Fruit fly (Drosophila melanogaster) whole organism, embryonic: ENCODE measurements around the gene Sgs5bis.

Experiments used
- Blimp-1 ChIP-seq: fragments of 200-800 bp; sonication (Bioruptor generic); optimal IDR thresholded peaks from 3 replicates; lab custom pipeline; 2018; ENCODE audit warnings: missing biosample characterization, missing genetic modification characterization, mild to moderate bottlenecking, moderate library complexity, missing genetic modification reagents
- CG10979 ChIP-seq: fragments of 200-800 bp; sonication (Bioruptor generic); optimal IDR thresholded peaks from 2 replicates; lab custom pipeline; 2018; ENCODE audit warnings: missing biosample characterization, mild to moderate bottlenecking, missing genetic modification characterization, moderate library complexity
- CG11504 ChIP-seq: fragments of 200-800 bp; sonication (Bioruptor generic); optimal IDR thresholded peaks from 3 replicates; lab custom pipeline; 2019; ENCODE audit warnings: missing biosample characterization, mild to moderate bottlenecking, missing genetic modification characterization, moderate library complexity
- CG12219 ChIP-seq: fragments of 200-800 bp; sonication (Bioruptor generic); optimal IDR thresholded peaks from 3 replicates; lab custom pipeline; 2018; ENCODE audit warnings: missing biosample characterization, mild to moderate bottlenecking, missing genetic modification characterization
- CG12391 ChIP-seq: fragments of 200-800 bp; sonication (Bioruptor generic); optimal IDR thresholded peaks from 3 replicates; lab custom pipeline; 2018; ENCODE audit warnings: missing biosample characterization, mild to moderate bottlenecking, missing genetic modification characterization, moderate library complexity
- CG15479 ChIP-seq: fragments of 200-800 bp; sonication (Bioruptor generic); optimal IDR thresholded peaks from 3 replicates; lab custom pipeline; 2019; ENCODE audit warnings: missing biosample characterization, mild to moderate bottlenecking, missing genetic modification characterization, moderate library complexity
- CG1792 ChIP-seq: fragments of 200-800 bp; sonication (Bioruptor generic); optimal IDR thresholded peaks from 2 replicates; lab custom pipeline; 2016; ENCODE audit warnings: missing biosample characterization, missing genetic modification characterization
- CG18764 ChIP-seq: fragments of 200-800 bp; sonication (Bioruptor generic); optimal IDR thresholded peaks from 3 replicates; lab custom pipeline; 2016; ENCODE audit warnings: missing biosample characterization, missing genetic modification characterization
- CG2199 ChIP-seq: fragments of 200-800 bp; sonication (Bioruptor generic); IDR thresholded peaks from 3 replicates; pipeline ENCODE4 v1.3.6; 2022; ENCODE audit warnings: missing biosample characterization, missing genetic modification characterization
- CG2712 ChIP-seq: fragments of 200-800 bp; optimal IDR thresholded peaks from 3 replicates; lab custom pipeline; 2019; ENCODE audit warnings: missing biosample characterization, mild to moderate bottlenecking, missing genetic modification characterization, moderate library complexity
- CG30403 ChIP-seq: fragments of 200-800 bp; sonication (Bioruptor generic); optimal IDR thresholded peaks from 3 replicates; lab custom pipeline; 2016; ENCODE audit warnings: missing biosample characterization, missing genetic modification characterization
- CG3163 ChIP-seq: fragments of 200-800 bp; sonication (Bioruptor generic); optimal IDR thresholded peaks from 3 replicates; lab custom pipeline; 2016; ENCODE audit warnings: missing biosample characterization, missing genetic modification characterization
- CG3726 ChIP-seq: fragments of 200-800 bp; sonication (Bioruptor generic); IDR thresholded peaks from 3 replicates; pipeline ENCODE4, ENCODE4 v1.3.6; 2022; ENCODE audit warnings: missing biosample characterization, missing genetic modification characterization
- CG6683 ChIP-seq: fragments of 200-800 bp; sonication (Bioruptor generic); optimal IDR thresholded peaks from 2 replicates; lab custom pipeline; 2017; ENCODE audit warnings: missing biosample characterization, mild to moderate bottlenecking, missing genetic modification characterization, missing genetic modification reagents
- CG8478 ChIP-seq: fragments of >200 bp; optimal IDR thresholded peaks from 2 replicates; lab custom pipeline; 2018
- CG8924 ChIP-seq: fragments of 200-800 bp; optimal IDR thresholded peaks from 3 replicates; lab custom pipeline; 2019; ENCODE audit warnings: missing biosample characterization, mild to moderate bottlenecking, missing genetic modification characterization, moderate library complexity
- CG8944 ChIP-seq: fragments of 200-800 bp; sonication (Bioruptor generic); optimal IDR thresholded peaks from 3 replicates; lab custom pipeline; 2016; ENCODE audit warnings: missing biosample characterization, missing genetic modification characterization
- CG9215 ChIP-seq: fragments of 200-800 bp; sonication (Bioruptor generic); IDR thresholded peaks from 2 replicates; pipeline ENCODE4 v1.3.6; 2022; ENCODE audit warnings: missing biosample characterization, missing genetic modification characterization
- CG9727 ChIP-seq: fragments of 200-800 bp; sonication (Bioruptor generic); optimal IDR thresholded peaks from 3 replicates; lab custom pipeline; 2017; ENCODE audit warnings: missing biosample characterization, mild to moderate bottlenecking, missing genetic modification characterization
- CG9932 ChIP-seq: fragments of 200-800 bp; sonication (Bioruptor generic); IDR thresholded peaks from 2 replicates; pipeline ENCODE4 v1.3.6; 2022; ENCODE audit warnings: missing biosample characterization, missing genetic modification characterization
- Dll ChIP-seq: fragments of 200-800 bp; sonication (Bioruptor generic); IDR thresholded peaks from 4 replicates; pipeline ENCODE4 v1.3.6; 2022; ENCODE audit warnings: missing biosample characterization, missing genetic modification characterization; ENCODE audit not compliant: partially characterized antibody
- Dp ChIP-seq: fragments of 200-800 bp; sonication (Bioruptor generic); optimal IDR thresholded peaks from 2 replicates; lab custom pipeline; 2018; ENCODE audit warnings: missing biosample characterization, mild to moderate bottlenecking, missing genetic modification characterization, moderate library complexity
- Elba2 ChIP-seq: fragments of 200-800 bp; sonication (Bioruptor generic); optimal IDR thresholded peaks from 3 replicates; lab custom pipeline; 2016; ENCODE audit warnings: missing biosample characterization, missing genetic modification characterization
- Fer1 ChIP-seq: fragments of 200-800 bp; sonication (Bioruptor generic); optimal IDR thresholded peaks from 2 replicates; lab custom pipeline; 2017; ENCODE audit warnings: missing biosample characterization, mild to moderate bottlenecking, missing genetic modification characterization
- NC2α ChIP-seq: fragments of 200-800 bp; sonication (Bioruptor generic); optimal IDR thresholded peaks from 2 replicates; lab custom pipeline; 2016; ENCODE audit warnings: missing biosample characterization, missing genetic modification characterization
- Oli ChIP-seq: fragments of 200-800 bp; sonication (Bioruptor generic); optimal IDR thresholded peaks from 2 replicates; lab custom pipeline; 2018; ENCODE audit warnings: missing biosample characterization, mild to moderate bottlenecking, missing genetic modification characterization, moderate library complexity
- Sry-β ChIP-seq: fragments of 200-800 bp; sonication (Bioruptor generic); optimal IDR thresholded peaks from 2 replicates; lab custom pipeline; 2018; ENCODE audit warnings: missing biosample characterization, mild to moderate bottlenecking, missing genetic modification characterization, moderate library complexity
- Vsx1 ChIP-seq: fragments of 200-800 bp; sonication (Bioruptor generic); optimal IDR thresholded peaks from 2 replicates; lab custom pipeline; 2017; ENCODE audit warnings: missing biosample characterization, mild to moderate bottlenecking, missing genetic modification characterization, missing genetic modification reagents
- YL-1 ChIP-seq: fragments of 200-800 bp; sonication (Bioruptor generic); optimal IDR thresholded peaks from 3 replicates; lab custom pipeline; 2017; ENCODE audit warnings: missing biosample characterization, mild to moderate bottlenecking, missing genetic modification characterization
- ab ChIP-seq: fragments of 200-800 bp; sonication (Bioruptor generic); optimal IDR thresholded peaks from 2 replicates; lab custom pipeline; 2016; ENCODE audit warnings: missing biosample characterization, missing genetic modification characterization
- cg ChIP-seq: fragments of 200-800 bp; sonication (Bioruptor generic); optimal IDR thresholded peaks from 3 replicates; lab custom pipeline; 2019; ENCODE audit warnings: missing biosample characterization, mild to moderate bottlenecking, missing genetic modification characterization, moderate library complexity
- crc ChIP-seq: fragments of 200-800 bp; sonication (Bioruptor generic); optimal IDR thresholded peaks from 2 replicates; lab custom pipeline; 2016; ENCODE audit warnings: missing biosample characterization, missing genetic modification characterization
- crp ChIP-seq, 2 experiments: fragments of 200-800 bp; sonication (Bioruptor generic); optimal IDR thresholded peaks; 2 replicates in 1 of 2; 3 replicates in 1 of 2; lab custom pipeline; 2017; ENCODE audit warnings: missing biosample characterization in 2 of 2, missing genetic modification characterization in 2 of 2, mild to moderate bottlenecking in 1 of 2, moderate library complexity in 1 of 2
- exex ChIP-seq: fragments of 200-800 bp; sonication (Bioruptor generic); optimal IDR thresholded peaks from 4 replicates; lab custom pipeline; 2018; ENCODE audit warnings: missing biosample characterization, mild to moderate bottlenecking, missing genetic modification characterization, moderate library complexity
- lab ChIP-seq: fragments of 200-800 bp; sonication (Bioruptor generic); optimal IDR thresholded peaks from 3 replicates; lab custom pipeline; 2017; ENCODE audit warnings: missing biosample characterization, missing genetic modification characterization, mild to moderate bottlenecking, moderate library complexity, missing genetic modification reagents
- lola ChIP-seq, 3 experiments: fragments of >200 bp in 2 of 3; fragments of 200-800 bp in 1 of 3; sonication (Bioruptor generic) in 1 of 3; optimal IDR thresholded peaks; 2 replicates each; lab custom pipeline; 2017 to 2019; ENCODE audit warnings: missing biosample characterization in 3 of 3, missing genetic modification characterization in 3 of 3, mild to moderate bottlenecking in 1 of 3, moderate library complexity in 1 of 3
- phol ChIP-seq: fragments of 200-800 bp; sonication (Bioruptor generic); optimal IDR thresholded peaks from 3 replicates; lab custom pipeline; 2018; ENCODE audit warnings: missing biosample characterization, mild to moderate bottlenecking, missing genetic modification characterization, moderate library complexity
- prd ChIP-seq, 3 experiments: fragments of >200 bp in 2 of 3; fragments of 200-800 bp in 1 of 3; sonication (Bioruptor generic) in 1 of 3; optimal IDR thresholded peaks in 2 of 3; IDR thresholded peaks in 1 of 3; 2 replicates in 2 of 3; 3 replicates in 1 of 3; pipeline versions ENCODE4 v1.3.6 to Lab custom; 2017 to 2022; ENCODE audit warnings: missing biosample characterization in 1 of 3, missing genetic modification characterization in 1 of 3
- scrt ChIP-seq: fragments of 200-800 bp; sonication (Bioruptor generic); optimal IDR thresholded peaks from 2 replicates; lab custom pipeline; 2018; ENCODE audit warnings: missing biosample characterization, mild to moderate bottlenecking, missing genetic modification characterization, moderate library complexity
- sim ChIP-seq: fragments of 200-800 bp; sonication (Bioruptor generic); IDR thresholded peaks from 2 replicates; pipeline ENCODE4 v1.3.6; 2022; ENCODE audit warnings: missing biosample characterization, missing genetic modification characterization
- sob ChIP-seq: fragments of 200-800 bp; sonication (Bioruptor generic); IDR thresholded peaks from 2 replicates; pipeline ENCODE4 v1.3.6; 2022; ENCODE audit warnings: missing biosample characterization, missing genetic modification characterization
- stwl ChIP-seq: fragments of 200-800 bp; sonication (Bioruptor generic); optimal IDR thresholded peaks from 3 replicates; lab custom pipeline; 2018; ENCODE audit warnings: missing biosample characterization, mild to moderate bottlenecking, missing genetic modification characterization, moderate library complexity
- tap ChIP-seq: fragments of 200-800 bp; optimal IDR thresholded peaks from 3 replicates; lab custom pipeline; 2019; ENCODE audit warnings: missing biosample characterization, mild to moderate bottlenecking, missing genetic modification characterization, moderate library complexity
- trem ChIP-seq: fragments of 200-800 bp; optimal IDR thresholded peaks from 3 replicates; lab custom pipeline; 2019; ENCODE audit warnings: missing biosample characterization, mild to moderate bottlenecking, missing genetic modification characterization, moderate library complexity
- unc-4 ChIP-seq: fragments of 200-800 bp; sonication (Bioruptor generic); IDR thresholded peaks from 2 replicates; pipeline ENCODE4 v1.3.6; 2022; ENCODE audit warnings: missing biosample characterization, missing genetic modification characterization; ENCODE audit not compliant: partially characterized antibody
- z ChIP-seq: fragments of 200-800 bp; sonication (Bioruptor generic); IDR thresholded peaks from 3 replicates; pipeline ENCODE4 v1.3.6; 2022; ENCODE audit warnings: missing biosample characterization, missing genetic modification characterization
- zen ChIP-seq: fragments of 200-800 bp; sonication (Bioruptor generic); optimal IDR thresholded peaks from 3 replicates; lab custom pipeline; 2018; ENCODE audit warnings: missing biosample characterization, mild to moderate bottlenecking, missing genetic modification characterization, moderate library complexity

Gene Sgs5bis

DNA sequence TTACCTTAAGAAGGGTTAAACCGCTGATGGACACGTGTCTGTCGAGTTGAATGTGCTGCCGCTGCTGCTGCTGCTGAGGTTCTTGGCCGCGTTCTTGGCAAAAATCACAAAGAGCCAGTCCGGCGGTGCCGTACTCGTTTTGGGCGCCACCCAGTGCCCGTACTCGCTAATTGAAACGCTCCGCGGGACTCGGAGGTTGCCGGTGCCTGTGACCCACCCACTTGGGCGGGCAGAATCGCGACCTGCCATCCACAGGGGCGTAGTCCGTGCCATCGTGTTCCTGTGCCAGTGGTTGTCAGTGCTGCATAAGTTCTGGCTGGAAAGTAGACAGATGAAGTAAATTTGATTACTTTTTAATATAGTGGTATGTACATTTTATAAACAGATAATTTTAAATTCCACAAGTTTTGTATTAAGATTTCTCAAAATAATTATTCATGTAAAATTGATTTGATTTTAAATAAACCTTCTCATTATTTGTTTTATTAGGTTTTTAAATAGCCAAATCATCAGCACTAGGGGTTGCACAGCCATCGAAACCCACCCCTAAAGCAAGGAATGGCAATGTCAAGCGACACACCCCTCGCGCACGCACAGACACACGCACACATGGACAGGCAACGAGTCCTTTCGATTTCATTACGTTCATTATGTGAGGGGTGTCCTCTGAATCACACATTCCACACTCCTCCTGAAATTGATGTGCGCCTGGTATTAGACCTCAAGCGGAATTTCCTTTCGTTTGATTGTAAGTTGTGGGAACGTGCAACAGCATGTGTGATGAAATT lies 10.9 kb downstream of the Sgs5bis start (continued):
- peak; percentile 40 for TF ChIP-seq lab (GFP tag; lab: Kevin White, UChicago)
- peak; percentile 18 for TF ChIP-seq CG6683 (GFP tag; lab: Kevin White, UChicago)
- peak; percentile 60 for TF ChIP-seq cg (GFP tag; lab: Kevin White, UChicago)
- TF ChIP-seq crc (GFP tag; lab: Kevin White, UChicago) = no peak
- no peak for TF ChIP-seq CG12219
- peak; percentile 7 for TF ChIP-seq tap (tag; lab: Kevin White, UChicago)
- peak; percentile 74 for TF ChIP-seq Blimp-1 (GFP tag; lab: Kevin White, UChicago)
- peak; percentile 14 for TF ChIP-seq CG11504 (tag; lab: Kevin White, UChicago)
- TF ChIP-seq lola (GFP tag; optimal IDR thresholded peaks at IDR 0.05; lab: Kevin White, UChicago) = peak in 1 of 3 experiments; percentile 42
- peak; percentile 3 for TF ChIP-seq CG2712
- TF ChIP-seq scrt (GFP tag; lab: Kevin White, UChicago) = peak; percentile 12
- TF ChIP-seq sim = no peak
- TF ChIP-seq Oli = peak; percentile 8
- no peak for TF ChIP-seq sob
- TF ChIP-seq CG12391 = peak; percentile 57
- TF ChIP-seq CG8944 (GFP tag; lab: Kevin White, UChicago) = no peak
- peak; percentile 8 for TF ChIP-seq trem
- TF ChIP-seq CG9727 (GFP tag; lab: Kevin White, UChicago) = peak; percentile 40
- TF ChIP-seq NC2α (GFP tag; lab: Kevin White, UChicago) = no peak
- TF ChIP-seq CG9932 = peak; percentile 9; the same call in 1 of the 2 replicates
- TF ChIP-seq CG1792 (GFP tag; lab: Kevin White, UChicago) = no peak
- TF ChIP-seq unc-4 (GFP tag; lab: Robert Waterston, UW) = peak; percentile 38; the same call in 1 of the 2 replicates
- peak; percentile 62 for TF ChIP-seq Fer1
- no peak for TF ChIP-seq z (GFP tag; lab: Robert Waterston, UW)
- no peak for TF ChIP-seq CG3163 (GFP tag; lab: Kevin White, UChicago)
- no peak for TF ChIP-seq prd (optimal IDR thresholded peaks at IDR 0.05; lab: Kevin White, UChicago)
- 0 out of 3 replicates have a peak, but pooled peaks have one; percentile 25 for TF ChIP-seq prd (GFP tag; IDR thresholded peaks at IDR 0.05; lab: Robert Waterston, UW)
- peak; percentile 30 for TF ChIP-seq CG10979 (tag; lab: Kevin White, UChicago)
- peak; percentile 94 for TF ChIP-seq Sry-β (GFP tag; lab: Kevin White, UChicago)
- peak; percentile 40 for TF ChIP-seq CG8924 (tag; lab: Kevin White, UChicago)
- no peak for TF ChIP-seq CG8478 (lab: Kevin White, UChicago)
- TF ChIP-seq zen (tag; lab: Kevin White, UChicago) = peak; percentile 55
- TF ChIP-seq CG30403 (GFP tag; lab: Kevin White, UChicago) = peak; percentile 6
- peak; percentile 98 for TF ChIP-seq CG15479 (GFP tag; lab: Kevin White, UChicago)
- TF ChIP-seq, all 482 proteins: peak for 90

dm6 chr3R:17605872-17606271 lies 11.7 kb downstream of the Sgs5bis start, which contains the start of gene sll:
Gene sll (plus strand): TSS chr3R:17606106.
- TF ChIP-seq crp (GFP tag; optimal IDR thresholded peaks at IDR 0.05; lab: Kevin White, UChicago) (peak; percentile 11 to 79), CG18764 (no peak), Dp (GFP tag; lab: Kevin White, UChicago) (peak; percentile 26), Vsx1 (GFP tag; lab: Kevin White, UChicago) (no peak), ab (GFP tag; lab: Kevin White, UChicago) (no peak), stwl (tag; lab: Kevin White, UChicago) (peak; percentile 51), CG12391 (peak; percentile 9), CG9215 (GFP tag; lab: Robert Waterston, UW) (no peak), phol (tag; lab: Kevin White, UChicago) (peak; percentile 25), YL-1 (GFP tag; lab: Kevin White, UChicago) (peak; percentile 3), CG3726 (no peak), Dll (GFP tag; lab: Robert Waterston, UW) (peak; percentile 64; the same call in 2 of the 4 replicates), lola (GFP tag; optimal IDR thresholded peaks at IDR 0.05; lab: Kevin White, UChicago) (peak in 1 of 3 experiments; percentile 1), exex (tag; lab: Kevin White, UChicago) (no peak), CG2199 (GFP tag; lab: Robert Waterston, UW) (no peak), Elba2 (GFP tag; lab: Kevin White, UChicago) (peak; percentile 25), CG10979 (tag; lab: Kevin White, UChicago) (peak; percentile 7), CG9727 (GFP tag; lab: Kevin White, UChicago) (no peak)
